Fruit fly (Drosophila melanogaster) whole organism, embryonic: Measurements from ENCODE around the gene Dus1.

ENCODE experiments used
- BtbVII ChIP-seq: fragments of 200-800 bp; sonication (Bioruptor generic); optimal IDR thresholded peaks from 3 replicates; lab custom pipeline; 2017; ENCODE audit warnings: missing biosample characterization, mild to moderate bottlenecking, missing genetic modification characterization
- C15 ChIP-seq: fragments of 200-800 bp; sonication (Bioruptor generic); IDR thresholded peaks from 3 replicates; pipeline ENCODE4 v1.3.6; 2022; ENCODE audit warnings: missing biosample characterization, missing genetic modification characterization
- CG11560 ChIP-seq: fragments of 200-800 bp; sonication (Bioruptor generic); IDR thresholded peaks from 3 replicates; pipeline ENCODE4 v1.3.6; 2022; ENCODE audit warnings: missing biosample characterization, missing genetic modification characterization
- CG11696 ChIP-seq: fragments of 200-800 bp; sonication (Bioruptor generic); IDR thresholded peaks from 2 replicates; pipeline ENCODE4 v1.3.6; 2022; ENCODE audit warnings: missing biosample characterization, missing genetic modification characterization
- CG13894 ChIP-seq: fragments of 200-800 bp; sonication (Bioruptor generic); optimal IDR thresholded peaks from 3 replicates; lab custom pipeline; 2018; ENCODE audit warnings: missing biosample characterization, mild to moderate bottlenecking, missing genetic modification characterization, moderate library complexity
- CG33213 ChIP-seq: fragments of 200-800 bp; sonication (Bioruptor generic); optimal IDR thresholded peaks from 3 replicates; lab custom pipeline; 2016; ENCODE audit warnings: missing biosample characterization, missing genetic modification characterization
- CG34376 ChIP-seq: fragments of 200-800 bp; sonication (Bioruptor generic); optimal IDR thresholded peaks from 2 replicates; lab custom pipeline; 2018; ENCODE audit warnings: missing biosample characterization, mild to moderate bottlenecking, missing genetic modification characterization
- CG3847 ChIP-seq: fragments of 200-800 bp; sonication (Bioruptor generic); IDR thresholded peaks from 2 replicates; pipeline ENCODE4 v1.3.6; 2022; ENCODE audit warnings: missing biosample characterization, missing genetic modification characterization
- CG4730 ChIP-seq: fragments of 200-800 bp; sonication (Bioruptor generic); IDR thresholded peaks from 2 replicates; pipeline ENCODE4 v1.3.6; 2022; ENCODE audit warnings: missing biosample characterization, missing genetic modification characterization
- CG4854 ChIP-seq: fragments of 200-800 bp; sonication (Bioruptor generic); optimal IDR thresholded peaks from 2 replicates; lab custom pipeline; 2016; ENCODE audit warnings: missing biosample characterization, missing genetic modification characterization, inconsistent platforms
- CG7372 ChIP-seq: fragments of 200-800 bp; sonication (Bioruptor generic); IDR thresholded peaks from 2 replicates; pipeline ENCODE4 v1.3.6; 2022; ENCODE audit warnings: missing biosample characterization, missing genetic modification characterization
- CG8359 ChIP-seq: fragments of 200-800 bp; sonication (Bioruptor generic); optimal IDR thresholded peaks from 2 replicates; lab custom pipeline; 2017; ENCODE audit warnings: missing biosample characterization, mild to moderate bottlenecking, missing genetic modification characterization, borderline replicate concordance
- CG8765 ChIP-seq: fragments of 200-800 bp; sonication (Bioruptor generic); IDR thresholded peaks from 2 replicates; pipeline ENCODE4 v1.3.6; 2022; ENCODE audit warnings: missing biosample characterization, missing genetic modification characterization
- CG8924 ChIP-seq: fragments of 200-800 bp; optimal IDR thresholded peaks from 3 replicates; lab custom pipeline; 2019; ENCODE audit warnings: missing biosample characterization, mild to moderate bottlenecking, missing genetic modification characterization, moderate library complexity
- CTCF ChIP-seq: fragments of 200-800 bp; sonication (Bioruptor generic); optimal IDR thresholded peaks from 2 replicates; lab custom pipeline; 2017; ENCODE audit warnings: missing biosample characterization, mild to moderate bottlenecking, missing genetic modification characterization, moderate library complexity
- Deaf1 ChIP-seq: fragments of 200-800 bp; optimal IDR thresholded peaks from 3 replicates; lab custom pipeline; 2019; ENCODE audit warnings: missing biosample characterization, mild to moderate bottlenecking, missing genetic modification characterization, moderate library complexity
- E2f1 ChIP-seq: fragments of 200-800 bp; sonication (Bioruptor generic); IDR thresholded peaks from 2 replicates; pipeline ENCODE4 v1.3.6; 2022; ENCODE audit warnings: missing biosample characterization, missing genetic modification characterization
- GATAe ChIP-seq: fragments of 200-800 bp; sonication (Bioruptor generic); conservative IDR thresholded peaks from 2 replicates; pipeline ENCODE4 v1.3.6; 2022; ENCODE audit warnings: missing biosample characterization, missing genetic modification characterization
- Med ChIP-seq: fragments of 200-800 bp; sonication (Bioruptor generic); peaks from one replicate; lab custom pipeline; 2016; ENCODE audit warnings: missing biosample characterization, missing genetic modification characterization, mild to moderate bottlenecking, inconsistent platforms, moderate library complexity
- Nf-YA ChIP-seq: fragments of 200-800 bp; sonication (Bioruptor generic); IDR thresholded peaks from 2 replicates; pipeline ENCODE4 v1.3.6; 2022; ENCODE audit warnings: missing biosample characterization, missing genetic modification characterization
- Pdp1 ChIP-seq, 2 experiments: fragments of 200-800 bp; sonication (Bioruptor generic); optimal IDR thresholded peaks; 3 replicates each; lab custom pipeline; 2016; ENCODE audit warnings: missing biosample characterization in 2 of 2, missing genetic modification characterization in 2 of 2, mild to moderate bottlenecking in 1 of 2, moderate library complexity in 1 of 2
- ato ChIP-seq: fragments of 200-800 bp; sonication (Bioruptor generic); IDR thresholded peaks from 2 replicates; pipeline ENCODE4 v1.3.6; 2022; ENCODE audit warnings: missing biosample characterization, missing genetic modification characterization; ENCODE audit not compliant: partially characterized antibody
- bowl ChIP-seq: fragments of 200-800 bp; sonication (Bioruptor generic); IDR thresholded peaks from 2 replicates; pipeline ENCODE4 v1.3.6; 2022; ENCODE audit warnings: missing biosample characterization, missing genetic modification characterization
- chinmo ChIP-seq: fragments of 200-800 bp; sonication (Bioruptor generic); IDR thresholded peaks from 4 replicates; pipeline ENCODE4 v1.3.6; 2022; ENCODE audit warnings: missing biosample characterization, missing genetic modification characterization; ENCODE audit not compliant: partially characterized antibody
- ci ChIP-seq: fragments of 200-800 bp; sonication (Bioruptor generic); IDR thresholded peaks from 3 replicates; pipeline ENCODE4 v1.3.6; 2022; ENCODE audit warnings: missing biosample characterization, missing genetic modification characterization
- cwo ChIP-seq: fragments of 200-800 bp; sonication (Bioruptor generic); optimal IDR thresholded peaks from 3 replicates; lab custom pipeline; 2017; ENCODE audit warnings: missing biosample characterization, missing genetic modification characterization, mild to moderate bottlenecking, moderate library complexity, missing genetic modification reagents
- exex ChIP-seq: fragments of 200-800 bp; sonication (Bioruptor generic); optimal IDR thresholded peaks from 4 replicates; lab custom pipeline; 2018; ENCODE audit warnings: missing biosample characterization, mild to moderate bottlenecking, missing genetic modification characterization, moderate library complexity
- fru ChIP-seq: fragments of >200 bp; optimal IDR thresholded peaks from 2 replicates; lab custom pipeline; 2017
- ftz-f1 ChIP-seq: fragments of 200-800 bp; sonication (Bioruptor generic); optimal IDR thresholded peaks from 2 replicates; lab custom pipeline; 2016; ENCODE audit warnings: missing biosample characterization, missing genetic modification characterization
- grn ChIP-seq: fragments of 200-800 bp; sonication (Bioruptor generic); optimal IDR thresholded peaks from 3 replicates; lab custom pipeline; 2017; ENCODE audit warnings: missing biosample characterization, missing genetic modification characterization
- ham ChIP-seq: fragments of 200-800 bp; sonication (Bioruptor generic); IDR thresholded peaks from 2 replicates; pipeline ENCODE4 v1.3.6; 2022; ENCODE audit warnings: missing biosample characterization, missing genetic modification characterization
- inv ChIP-seq: fragments of 200-800 bp; sonication (Bioruptor generic); IDR thresholded peaks from 2 replicates; pipeline ENCODE4 v1.3.6; 2022; ENCODE audit warnings: missing biosample characterization, missing genetic modification characterization; ENCODE audit not compliant: partially characterized antibody
- ken ChIP-seq: fragments of 200-800 bp; sonication (Bioruptor generic); IDR thresholded peaks from 3 replicates; pipeline ENCODE4 v1.3.6; 2022; ENCODE audit warnings: missing biosample characterization, missing genetic modification characterization
- lab ChIP-seq: fragments of 200-800 bp; sonication (Bioruptor generic); optimal IDR thresholded peaks from 3 replicates; lab custom pipeline; 2017; ENCODE audit warnings: missing biosample characterization, missing genetic modification characterization, mild to moderate bottlenecking, moderate library complexity, missing genetic modification reagents
- lbe ChIP-seq: fragments of 200-800 bp; sonication (Bioruptor generic); optimal IDR thresholded peaks from 2 replicates; lab custom pipeline; 2016; ENCODE audit warnings: missing biosample characterization, mild to moderate bottlenecking, missing genetic modification characterization
- lola ChIP-seq, 3 experiments: fragments of >200 bp in 2 of 3; fragments of 200-800 bp in 1 of 3; sonication (Bioruptor generic) in 1 of 3; optimal IDR thresholded peaks; 2 replicates each; lab custom pipeline; 2017 to 2019; ENCODE audit warnings: missing biosample characterization in 3 of 3, missing genetic modification characterization in 3 of 3, mild to moderate bottlenecking in 1 of 3, moderate library complexity in 1 of 3
- mirr ChIP-seq: fragments of 200-800 bp; sonication (Bioruptor generic); optimal IDR thresholded peaks from 3 replicates; lab custom pipeline; 2018; ENCODE audit warnings: missing biosample characterization, mild to moderate bottlenecking, missing genetic modification characterization
- rib ChIP-seq: fragments of 200-800 bp; sonication (Bioruptor generic); IDR thresholded peaks from 2 replicates; pipeline ENCODE4 v1.3.6; 2022; ENCODE audit warnings: missing biosample characterization, missing genetic modification characterization
- scrt ChIP-seq: fragments of 200-800 bp; sonication (Bioruptor generic); optimal IDR thresholded peaks from 2 replicates; lab custom pipeline; 2018; ENCODE audit warnings: missing biosample characterization, mild to moderate bottlenecking, missing genetic modification characterization, moderate library complexity
- shn ChIP-seq: fragments of 200-800 bp; sonication (Bioruptor generic); optimal IDR thresholded peaks from 3 replicates; lab custom pipeline; 2016; ENCODE audit warnings: missing biosample characterization, missing genetic modification characterization
- slbo ChIP-seq: fragments of 200-800 bp; sonication (Bioruptor generic); IDR thresholded peaks from 2 replicates; pipeline ENCODE4 v1.3.6; 2022; ENCODE audit warnings: missing biosample characterization, missing genetic modification characterization
- sqz ChIP-seq: fragments of 200-800 bp; sonication (Bioruptor generic); optimal IDR thresholded peaks from 3 replicates; lab custom pipeline; 2018; ENCODE audit warnings: missing biosample characterization, mild to moderate bottlenecking, missing genetic modification characterization
- sug ChIP-seq: fragments of 200-800 bp; optimal IDR thresholded peaks from 2 replicates; lab custom pipeline; 2019; ENCODE audit warnings: missing biosample characterization, mild to moderate bottlenecking, missing genetic modification characterization, moderate library complexity
- tap ChIP-seq: fragments of 200-800 bp; optimal IDR thresholded peaks from 3 replicates; lab custom pipeline; 2019; ENCODE audit warnings: missing biosample characterization, mild to moderate bottlenecking, missing genetic modification characterization, moderate library complexity
- twi ChIP-seq: fragments of 200-800 bp; optimal IDR thresholded peaks from 2 replicates; lab custom pipeline; 2019; ENCODE audit warnings: missing biosample characterization, mild to moderate bottlenecking, missing genetic modification characterization, moderate library complexity
- vvl ChIP-seq: fragments of 200-800 bp; sonication (Bioruptor generic); IDR thresholded peaks from 2 replicates; pipeline ENCODE4 v1.3.6; 2022; ENCODE audit warnings: missing biosample characterization, missing genetic modification characterization
- zfh1 ChIP-seq: fragments of 200-800 bp; sonication (Bioruptor generic); IDR thresholded peaks from 3 replicates; pipeline ENCODE4 v1.3.6; 2022; ENCODE audit warnings: missing biosample characterization, missing genetic modification characterization

Dus1 gene

dm6 chr2L:303306-303962 is 31.9 kb upstream of the Dus1 start:
- TF ChIP-seq E2f1 (GFP tag; lab: Robert Waterston, UW) (no peak), Nf-YA (no peak), fru (no peak), ato (GFP tag; lab: Robert Waterston, UW) (no peak), sqz (GFP tag; lab: Kevin White, UChicago) (no peak), CG11560 (tag; lab: Robert Waterston, UW) (no peak), CG8359 (no peak), zfh1 (no peak), CG7372 (GFP tag; lab: Robert Waterston, UW) (no peak), vvl (GFP tag; lab: Robert Waterston, UW) (no peak)

dm6 chr2L:300877-301706 is 29.5 kb upstream of the Dus1 start:
- TF ChIP-seq chinmo (GFP tag; lab: Robert Waterston, UW) (0 out of 4 replicates have a peak, but pooled peaks have one; percentile 35), shn (GFP tag; lab: Kevin White, UChicago) (no peak), scrt (GFP tag; lab: Kevin White, UChicago) (no peak), sug (tag; lab: Kevin White, UChicago) (peak; percentile 77), lola (GFP tag; optimal IDR thresholded peaks at IDR 0.05; lab: Kevin White, UChicago) (no peak), GATAe (GFP tag; lab: Robert Waterston, UW) (peak; percentile 32; the same call in 1 of the 2 replicates), ham (GFP tag; lab: Robert Waterston, UW) (no peak), CG11696 (peak; percentile 66), rib (GFP tag; lab: Robert Waterston, UW) (peak; percentile 83), CG34376 (GFP tag; lab: Kevin White, UChicago) (peak; percentile 91), grn (GFP tag; lab: Kevin White, UChicago) (peak; percentile 93), CG3847 (GFP tag; lab: Robert Waterston, UW) (0 out of 2 replicates have a peak, but pooled peaks have one; percentile 9), ftz-f1 (GFP tag; lab: Kevin White, UChicago) (peak; percentile 12), BtbVII (GFP tag; lab: Kevin White, UChicago) (peak; percentile 9), exex (peak; percentile 72), slbo (GFP tag; lab: Robert Waterston, UW) (peak; percentile 18; the same call in 1 of the 2 replicates), cwo (GFP tag; lab: Kevin White, UChicago) (peak; percentile 47), C15 (GFP tag; lab: Robert Waterston, UW) (no peak), inv (GFP tag; lab: Robert Waterston, UW) (no peak), ken (GFP tag; lab: Robert Waterston, UW) (0 out of 3 replicates have a peak, but pooled peaks have one; percentile 7), Med (GFP tag; lab: Kevin White, UChicago) (peak; percentile 71), Deaf1 (peak; percentile 67), mirr (peak; percentile 63), CG4854 (no peak), ci (GFP tag; lab: Robert Waterston, UW) (0 out of 3 replicates have a peak, but pooled peaks have one; percentile 24), CG13894 (peak; percentile 21)

DNA sequence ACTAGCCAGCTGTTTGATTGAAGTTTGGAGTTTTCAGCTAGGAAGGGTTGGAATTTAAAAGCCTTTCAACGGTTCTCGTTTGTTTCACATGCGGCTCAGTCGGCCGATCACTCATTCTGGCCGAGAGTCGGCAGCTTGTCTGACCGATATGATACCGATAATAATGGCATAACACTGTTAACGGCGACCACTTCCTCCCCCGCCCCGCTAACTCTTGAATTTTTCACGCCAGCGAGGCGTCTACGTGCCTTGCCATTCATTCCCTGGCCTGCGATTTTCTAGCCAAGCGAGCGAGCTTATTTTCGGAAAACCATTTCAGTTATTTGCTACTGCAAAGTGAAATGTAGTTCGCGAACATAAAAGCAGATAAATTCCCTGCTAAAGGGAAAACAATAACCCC is 28.5 kb upstream of the Dus1 start:
- TF ChIP-seq bowl (GFP tag; lab: Robert Waterston, UW) (no peak), twi (tag; lab: Kevin White, UChicago) (no peak), tap (tag; lab: Kevin White, UChicago) (no peak), Med (GFP tag; lab: Kevin White, UChicago) (peak; percentile 60), CTCF (GFP tag; lab: Kevin White, UChicago) (no peak), Pdp1 (GFP tag; optimal IDR thresholded peaks at IDR 0.05; lab: Kevin White, UChicago) (peak in 1 of 2 experiments; percentile 20), lab (GFP tag; lab: Kevin White, UChicago) (peak; percentile 69), CG4730 (GFP tag; lab: Robert Waterston, UW) (no peak), CG8924 (tag; lab: Kevin White, UChicago) (no peak), CG8765 (no peak), ato (GFP tag; lab: Robert Waterston, UW) (no peak), lbe (GFP tag; lab: Kevin White, UChicago) (no peak), CG33213 (GFP tag; lab: Kevin White, UChicago) (no peak)
